Worm (Caenorhabditis elegans) whole organism, L4 larva: ENCODE data around the gene R13H4.2.

Experiments
- F26F4.8 ChIP-seq: fragments of 200-800 bp; sonication (Bioruptor generic); conservative IDR thresholded peaks from 2 replicates; pipeline ENCODE4 v1.3.6; 2022; ENCODE audit warnings: missing genetic modification characterization, missing compliant biosample characterization
- F37D6.2 ChIP-seq: sonication (generic microtip); optimal IDR thresholded peaks from 2 replicates; lab custom pipeline; 2016; ENCODE audit warnings: mild to moderate bottlenecking, missing genetic modification characterization, missing compliant biosample characterization
- F44E2.7 ChIP-seq: fragments of 200-800 bp; sonication (Bioruptor generic); IDR thresholded peaks from 2 replicates; pipeline ENCODE4 v2.1.2; 2022; ENCODE audit warnings: missing genetic modification characterization, missing compliant biosample characterization
- R02D3.7 ChIP-seq: fragments of 150-350 bp; sonication (generic microtip); optimal IDR thresholded peaks from 3 replicates; lab custom pipeline; 2014; ENCODE audit warnings: missing biosample characterization, missing genetic modification characterization
- Y48G9A.11 ChIP-seq: fragments of 200-800 bp; sonication (Bioruptor generic); IDR thresholded peaks from 2 replicates; pipeline ENCODE4 v1.3.6; 2022; ENCODE audit warnings: missing genetic modification reagents, missing genetic modification characterization, missing compliant biosample characterization
- Y75B8A.6 ChIP-seq: fragments of 200-800 bp; sonication (Bioruptor generic); IDR thresholded peaks from 2 replicates; pipeline ENCODE4 v1.3.6; 2022; ENCODE audit warnings: missing genetic modification reagents, missing genetic modification characterization, missing compliant biosample characterization
- ZK337.2 ChIP-seq: fragments of 200-800 bp; sonication (Bioruptor generic); IDR thresholded peaks from 2 replicates; pipeline ENCODE4 v1.3.6; 2022; ENCODE audit warnings: missing genetic modification reagents, missing genetic modification characterization, missing compliant biosample characterization
- aha-1 ChIP-seq: fragments of 150-350 bp; peaks from one replicate; lab custom pipeline; 2014; ENCODE audit warnings: missing biosample characterization, missing genetic modification characterization
- aly-2 ChIP-seq: sonication (generic microtip); optimal IDR thresholded peaks from 2 replicates; lab custom pipeline; 2018; ENCODE audit warnings: missing biosample characterization, missing genetic modification characterization
- arid-1 ChIP-seq: fragments of 200-800 bp; sonication (Bioruptor generic); conservative IDR thresholded peaks from 2 replicates; pipeline ENCODE4 v1.3.6; 2022; ENCODE audit warnings: missing genetic modification reagents, missing genetic modification characterization, missing compliant biosample characterization
- ceh-32 ChIP-seq: sonication (generic microtip); optimal IDR thresholded peaks from 2 replicates; lab custom pipeline; 2016; ENCODE audit warnings: mild to moderate bottlenecking, missing genetic modification characterization, missing compliant biosample characterization; ENCODE audit not compliant: poor library complexity
- daf-12 ChIP-seq: fragments of 150-350 bp; optimal IDR thresholded peaks from 2 replicates; lab custom pipeline; 2014; ENCODE audit warnings: missing biosample characterization, missing genetic modification reagents, missing genetic modification characterization
- daf-16 ChIP-seq, 3 experiments: sonication (generic microtip); optimal IDR thresholded peaks; 2 replicates each; lab custom pipeline; 2016 to 2017; ENCODE audit warnings: missing genetic modification characterization in 3 of 3, missing genetic modification reagents in 3 of 3, mild to moderate bottlenecking in 2 of 3, missing compliant biosample characterization in 2 of 3, missing biosample characterization in 1 of 3, moderate library complexity in 1 of 3
- daf-19 ChIP-seq: fragments of 200-800 bp; sonication (Bioruptor generic); conservative IDR thresholded peaks from 2 replicates; pipeline ENCODE4 v1.3.6; 2022; ENCODE audit warnings: missing genetic modification characterization, missing compliant biosample characterization
- dmd-6 ChIP-seq: fragments of 200-800 bp; sonication (Bioruptor generic); IDR thresholded peaks from 2 replicates; pipeline ENCODE4 v1.3.6; 2022; ENCODE audit warnings: missing genetic modification reagents, missing genetic modification characterization, missing compliant biosample characterization
- dpl-1 ChIP-seq: fragments of 150-350 bp; optimal IDR thresholded peaks from 2 replicates; lab custom pipeline; 2014; ENCODE audit warnings: missing biosample characterization, missing genetic modification reagents, missing genetic modification characterization
- fkh-10 ChIP-seq: fragments of 150-350 bp; optimal IDR thresholded peaks from 2 replicates; lab custom pipeline; 2014; ENCODE audit warnings: missing biosample characterization, missing genetic modification reagents, missing genetic modification characterization
- hlh-30 ChIP-seq: sonication (generic microtip); optimal IDR thresholded peaks from 2 replicates; lab custom pipeline; 2017; ENCODE audit warnings: antibody characterized with exemption, mild to moderate bottlenecking, missing genetic modification characterization, missing compliant biosample characterization; ENCODE audit not compliant: insufficient read depth
- lin-1 ChIP-seq: fragments of 200-800 bp; sonication (Bioruptor generic); IDR thresholded peaks from 2 replicates; pipeline ENCODE4 v1.3.6; 2022; ENCODE audit warnings: missing genetic modification reagents, missing genetic modification characterization, missing compliant biosample characterization
- lin-39 ChIP-seq: fragments of 150-350 bp; optimal IDR thresholded peaks from 2 replicates; lab custom pipeline; 2014; ENCODE audit warnings: missing biosample characterization, missing genetic modification reagents, missing genetic modification characterization
- lir-3 ChIP-seq: sonication (generic microtip); optimal IDR thresholded peaks from 2 replicates; lab custom pipeline; 2016; ENCODE audit warnings: mild to moderate bottlenecking, missing genetic modification characterization, missing compliant biosample characterization
- madf-5 ChIP-seq, 2 experiments: fragments of 200-800 bp; sonication (Bioruptor generic); IDR thresholded peaks; 2 replicates each; pipeline ENCODE4 v1.3.6; 2022; ENCODE audit warnings: missing compliant biosample characterization in 2 of 2, missing genetic modification characterization in 2 of 2
- madf-9 ChIP-seq: fragments of 200-800 bp; sonication (Bioruptor generic); conservative IDR thresholded peaks from 2 replicates; pipeline ENCODE4 v1.3.6; 2022; ENCODE audit warnings: missing genetic modification reagents, missing genetic modification characterization, missing compliant biosample characterization
- mdl-1 ChIP-seq, 2 experiments: fragments of 150-350 bp in 1 of 2; sonication (generic microtip) in 1 of 2; optimal IDR thresholded peaks; 2 replicates each; lab custom pipeline; 2014 to 2017; ENCODE audit warnings: missing biosample characterization in 2 of 2, missing genetic modification characterization in 2 of 2
- mep-1 ChIP-seq: fragments of 150-350 bp; sonication (generic microtip); optimal IDR thresholded peaks from 3 replicates; lab custom pipeline; 2014; ENCODE audit warnings: missing biosample characterization, missing genetic modification characterization
- mxl-3 ChIP-seq: fragments of 200-800 bp; sonication (Bioruptor generic); optimal IDR thresholded peaks from 2 replicates; lab custom pipeline; 2018; ENCODE audit warnings: mild to moderate bottlenecking, missing genetic modification characterization, missing compliant biosample characterization
- nhr-10 ChIP-seq: fragments of 150-350 bp; optimal IDR thresholded peaks from 2 replicates; lab custom pipeline; 2014; ENCODE audit warnings: missing biosample characterization, missing genetic modification characterization
- nhr-111 ChIP-seq: fragments of 200-800 bp; sonication (Bioruptor generic); optimal IDR thresholded peaks from 2 replicates; lab custom pipeline; 2018; ENCODE audit warnings: mild to moderate bottlenecking, missing genetic modification characterization, missing compliant biosample characterization
- nhr-237 ChIP-seq: sonication (generic microtip); optimal IDR thresholded peaks from 2 replicates; lab custom pipeline; 2017; ENCODE audit warnings: missing biosample characterization, missing genetic modification characterization
- nhr-28 ChIP-seq: fragments of 150-350 bp; optimal IDR thresholded peaks from 2 replicates; lab custom pipeline; 2014; ENCODE audit warnings: missing biosample characterization, missing genetic modification characterization
- nhr-41 ChIP-seq: fragments of 200-800 bp; sonication (Bioruptor generic); IDR thresholded peaks from 2 replicates; pipeline ENCODE4 v1.3.6; 2022; ENCODE audit warnings: missing genetic modification reagents, missing genetic modification characterization, missing compliant biosample characterization
- nhr-48 ChIP-seq: sonication (generic microtip); optimal IDR thresholded peaks from 2 replicates; lab custom pipeline; 2016; ENCODE audit warnings: mild to moderate bottlenecking, missing genetic modification characterization, missing compliant biosample characterization
- nhr-76 ChIP-seq: fragments of 150-350 bp; optimal IDR thresholded peaks from 2 replicates; lab custom pipeline; 2014; ENCODE audit warnings: missing biosample characterization, missing genetic modification characterization
- php-3 ChIP-seq: fragments of 200-800 bp; sonication (Bioruptor generic); IDR thresholded peaks from 2 replicates; pipeline ENCODE4 v1.3.6; 2022; ENCODE audit warnings: missing genetic modification reagents, missing genetic modification characterization, missing compliant biosample characterization
- snpc-4 ChIP-seq: fragments of 150-350 bp; optimal IDR thresholded peaks from 2 replicates; lab custom pipeline; 2014; ENCODE audit warnings: missing biosample characterization, missing genetic modification characterization
- spr-1 ChIP-seq: sonication (generic microtip); optimal IDR thresholded peaks from 2 replicates; lab custom pipeline; 2016; ENCODE audit warnings: mild to moderate bottlenecking, missing genetic modification characterization, missing compliant biosample characterization
- tag-97 ChIP-seq: fragments of 200-800 bp; sonication (Bioruptor generic); IDR thresholded peaks from 2 replicates; pipeline ENCODE4 v1.3.6; 2022; ENCODE audit warnings: missing genetic modification characterization, missing compliant biosample characterization
- tra-1 ChIP-seq: fragments of 200-800 bp; sonication (Bioruptor generic); IDR thresholded peaks from 2 replicates; pipeline ENCODE4 v1.3.6; 2022; ENCODE audit warnings: missing genetic modification reagents, missing genetic modification characterization, missing compliant biosample characterization
- unc-130 ChIP-seq: sonication (generic microtip); optimal IDR thresholded peaks from 2 replicates; lab custom pipeline; 2016; ENCODE audit warnings: missing genetic modification reagents, missing genetic modification characterization, missing compliant biosample characterization
- unc-39 ChIP-seq: sonication (generic microtip); optimal IDR thresholded peaks from 2 replicates; lab custom pipeline; 2017; ENCODE audit warnings: missing biosample characterization, missing genetic modification characterization
- unc-62 ChIP-seq, 3 experiments: fragments of 150-350 bp in 1 of 3; sonication (generic microtip); optimal IDR thresholded peaks in 2 of 3; peaks in 1 of 3; 1 replicate in 1 of 3; 2 replicates in 2 of 3; lab custom pipeline; 2014 to 2017; ENCODE audit warnings: missing biosample characterization in 3 of 3, missing genetic modification characterization in 3 of 3, missing genetic modification reagents in 3 of 3, missing genotype in 1 of 3
- zfp-3 ChIP-seq: fragments of 200-800 bp; sonication (Bioruptor generic); conservative IDR thresholded peaks from 2 replicates; pipeline ENCODE4 v1.3.6; 2022; ENCODE audit warnings: missing genetic modification reagents, missing genetic modification characterization, missing compliant biosample characterization

The R13H4.2 gene

ce11 chrV:11803518-11803994, 32.6 kb upstream of the R13H4.2 start (continued):
- no peak for TF ChIP-seq F37D6.2 (tag; lab: Kevin White, UChicago)
- peak in 1 of 2 experiments; percentile 63 for TF ChIP-seq mdl-1 (tag; optimal IDR thresholded peaks at IDR 0.05; lab: Kevin White, UChicago)

DNA sequence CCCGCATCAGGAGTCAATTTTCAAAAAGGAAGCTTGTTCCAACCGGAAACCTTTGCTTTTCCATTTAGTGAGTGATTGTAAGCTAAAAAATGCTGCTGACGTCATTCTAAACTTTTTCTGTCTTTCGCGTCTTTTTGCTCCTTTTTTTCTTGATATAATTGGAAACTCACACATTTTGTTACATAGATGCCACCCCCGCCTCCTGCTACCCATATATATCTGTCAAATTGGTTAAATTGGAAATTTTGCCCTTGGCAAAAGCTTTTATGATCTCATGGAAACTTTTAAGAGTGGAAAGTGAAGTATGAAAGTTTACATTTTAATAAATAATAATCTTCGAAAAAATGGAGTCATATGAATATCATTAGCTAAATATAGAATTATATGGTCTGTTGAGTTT, 26.3 kb upstream of the R13H4.2 start:
- no peak for TF ChIP-seq arid-1 (GFP tag; lab: Robert Waterston, UW)
- TF ChIP-seq nhr-237 (tag; lab: Kevin White, UChicago), result no peak
- TF ChIP-seq aha-1 (tag; lab: Kevin White, UChicago), result peak; percentile 77
- TF ChIP-seq, all 104 proteins: peak for 1

DNA sequence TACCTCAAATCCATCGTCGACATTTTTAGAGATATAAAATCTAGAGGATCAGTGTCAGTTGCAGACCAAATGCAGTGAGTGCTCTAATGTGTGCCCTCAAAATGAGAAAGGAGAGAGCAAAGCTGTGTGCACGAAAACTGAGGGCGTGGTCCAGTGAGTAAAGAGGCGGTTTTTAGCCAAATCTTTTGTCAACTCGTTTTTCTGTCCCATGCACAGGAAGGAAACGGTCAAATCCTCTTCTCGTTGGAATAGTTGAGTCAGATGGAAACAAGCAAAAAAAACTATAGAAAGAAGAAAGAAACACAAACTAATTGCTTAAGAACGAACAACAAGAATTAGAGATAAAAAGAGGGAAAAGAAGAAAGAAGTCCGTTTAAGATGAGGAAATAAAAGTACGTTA, 24.3 kb upstream of the R13H4.2 start, which contains the start of gene D2023.3:
TSS of gene D2023.3 (minus strand) at position 101 of the 400 bp plus-strand sequence.
- no peak for TF ChIP-seq unc-130 (GFP tag; lab: Kevin White, UChicago)
- TF ChIP-seq unc-62 (GFP tag; optimal IDR thresholded peaks at IDR 0.05 in 1 of 2; lab: Kevin White, UChicago), result peak in 1 of 2 experiments; percentile 72
- TF ChIP-seq unc-62 (tag; optimal IDR thresholded peaks at IDR 0.05; lab: Kevin White, UChicago), result no peak

- TF ChIP-seq daf-19 (GFP tag; lab: Robert Waterston, UW) (no peak), hlh-30 (no peak), mxl-3 (GFP tag; lab: Kevin White, UChicago) (no peak), nhr-48 (tag; lab: Kevin White, UChicago) (no peak), Y75B8A.6 (GFP tag; lab: Robert Waterston, UW) (no peak), nhr-10 (no peak), nhr-28 (tag; lab: Kevin White, UChicago) (no peak), ceh-32 (tag; lab: Kevin White, UChicago) (no peak)
These were observed 20.6 kb upstream of the R13H4.2 start for ce11 chrV:11815566-11815965.

ce11 chrV:11817263-11817726, 18.9 kb upstream of the R13H4.2 start:
- TF ChIP-seq lir-3 (tag; lab: Kevin White, UChicago) (no peak), unc-130 (GFP tag; lab: Kevin White, UChicago) (no peak), lin-39 (tag; lab: Kevin White, UChicago) (no peak), nhr-111 (GFP tag; lab: Kevin White, UChicago) (no peak), dmd-6 (peak; percentile 25; the same call in 1 of the 2 replicates), snpc-4 (tag; lab: Kevin White, UChicago) (no peak), tra-1 (GFP tag; lab: Robert Waterston, UW) (no peak), F44E2.7 (GFP tag; lab: Robert Waterston, UW) (0 out of 2 replicates have a peak, but pooled peaks have one; percentile 14), lin-1 (GFP tag; lab: Robert Waterston, UW) (no peak), fkh-10 (GFP tag; lab: Kevin White, UChicago) (no peak), daf-12 (tag; lab: Kevin White, UChicago) (no peak), nhr-76 (tag; lab: Kevin White, UChicago) (no peak), unc-62 (GFP tag; optimal IDR thresholded peaks at IDR 0.05 in 1 of 2; lab: Kevin White, UChicago) (no peak), unc-62 (tag; optimal IDR thresholded peaks at IDR 0.05; lab: Kevin White, UChicago) (no peak), daf-16 (GFP tag; optimal IDR thresholded peaks at IDR 0.05; lab: Kevin White, UChicago) (no peak), daf-16 (tag; optimal IDR thresholded peaks at IDR 0.05; lab: Kevin White, UChicago) (no peak), madf-9 (GFP tag; lab: Robert Waterston, UW) (no peak), zfp-3 (GFP tag; lab: Robert Waterston, UW) (peak; percentile 91), dpl-1 (GFP tag; lab: Kevin White, UChicago) (no peak), F26F4.8 (GFP tag; lab: Robert Waterston, UW) (no peak), ZK337.2 (GFP tag; lab: Robert Waterston, UW) (no peak), arid-1 (GFP tag; lab: Robert Waterston, UW) (peak; percentile 67), nhr-41 (GFP tag; lab: Robert Waterston, UW) (no peak), daf-19 (GFP tag; lab: Robert Waterston, UW) (no peak), unc-39 (tag; lab: Kevin White, UChicago) (no peak), aly-2 (tag; lab: Kevin White, UChicago) (no peak), spr-1 (tag; lab: Kevin White, UChicago) (no peak), tag-97 (no peak), mep-1 (tag; lab: Kevin White, UChicago) (peak; percentile 48), Y48G9A.11 (GFP tag; lab: Robert Waterston, UW) (no peak; the same call in 1 of the 2 replicates), madf-5 (GFP tag; IDR thresholded peaks at IDR 0.05; lab: Robert Waterston, UW) (0 out of 4 replicates have a peak, but pooled peaks of 1 of the 2 experiments have one; percentile 29), R02D3.7 (tag; lab: Kevin White, UChicago) (no peak), php-3 (GFP tag; lab: Robert Waterston, UW) (peak; percentile 58; the same call in 1 of the 2 replicates)
